Fruit fly (Drosophila melanogaster) whole organism, wandering third instar larva: ENCODE data around the gene gd.

Source experiments
- Abd-B ChIP-seq: fragments of >200 bp; optimal IDR thresholded peaks from 2 replicates; lab custom pipeline; 2017; ENCODE audit warnings: missing biosample characterization, missing genetic modification characterization
- CG32264 ChIP-seq: fragments of 200-800 bp; sonication (Bioruptor generic); optimal IDR thresholded peaks from 2 replicates; lab custom pipeline; 2016; ENCODE audit warnings: missing biosample characterization, missing genetic modification characterization
- CG9705 ChIP-seq: fragments of 200-800 bp; sonication (Bioruptor generic); optimal IDR thresholded peaks from 2 replicates; lab custom pipeline; 2018; ENCODE audit warnings: missing biosample characterization, mild to moderate bottlenecking, missing genetic modification characterization
- CrebA ChIP-seq: fragments of 200-800 bp; sonication (Bioruptor generic); optimal IDR thresholded peaks from 2 replicates; lab custom pipeline; 2016; ENCODE audit warnings: missing biosample characterization, mild to moderate bottlenecking, missing genetic modification characterization, borderline replicate concordance
- Dif ChIP-seq: fragments of 200-275, 200-300 bp; sonication (Bioruptor generic); optimal IDR thresholded peaks from 2 replicates; lab custom pipeline; 2018; ENCODE audit warnings: missing biosample characterization, missing genetic modification characterization; ENCODE audit not compliant: partially characterized antibody
- GATAd ChIP-seq: sonication (Bioruptor generic); optimal IDR thresholded peaks from 2 replicates; lab custom pipeline; 2016; ENCODE audit warnings: missing biosample characterization, missing genetic modification characterization
- HLH106 ChIP-seq: fragments of 200-800 bp; optimal IDR thresholded peaks from 3 replicates; lab custom pipeline; 2019; ENCODE audit warnings: missing biosample characterization, mild to moderate bottlenecking, missing genetic modification characterization, moderate library complexity
- Hnf4 ChIP-seq: fragments of 200-800 bp; sonication (Bioruptor generic); optimal IDR thresholded peaks from 2 replicates; lab custom pipeline; 2016; ENCODE audit warnings: missing biosample characterization, mild to moderate bottlenecking, missing genetic modification characterization
- Hr78 ChIP-seq: fragments of >200 bp; optimal IDR thresholded peaks from 2 replicates; lab custom pipeline; 2017; ENCODE audit warnings: missing biosample characterization, missing genetic modification characterization
- Mio ChIP-seq: sonication (Bioruptor generic); optimal IDR thresholded peaks from 2 replicates; lab custom pipeline; 2016; ENCODE audit warnings: missing biosample characterization, missing genetic modification characterization
- Myc ChIP-seq: fragments of >200 bp; optimal IDR thresholded peaks from 2 replicates; lab custom pipeline; 2017
- N ChIP-seq: fragments of >200 bp; optimal IDR thresholded peaks from 2 replicates; lab custom pipeline; 2018; ENCODE audit warnings: missing biosample characterization, missing external identifiers, missing genetic modification characterization
- OdsH ChIP-seq: fragments of 200-800 bp; sonication (Bioruptor generic); optimal IDR thresholded peaks from 2 replicates; lab custom pipeline; 2016; ENCODE audit warnings: missing biosample characterization, mild to moderate bottlenecking, missing genetic modification characterization
- Rel ChIP-seq, 2 experiments: fragments of 200-800 bp; sonication (Bioruptor generic) in 1 of 2; optimal IDR thresholded peaks; 2 replicates in 1 of 2; 3 replicates in 1 of 2; lab custom pipeline; 2016 to 2019; ENCODE audit warnings: mild to moderate bottlenecking in 2 of 2, missing biosample characterization in 2 of 2, missing genetic modification characterization in 2 of 2, moderate library complexity in 1 of 2
- Sp1 ChIP-seq: fragments of 200-800 bp; sonication (Bioruptor generic); optimal IDR thresholded peaks from 3 replicates; lab custom pipeline; 2019; ENCODE audit warnings: missing biosample characterization, mild to moderate bottlenecking, missing genetic modification characterization, moderate library complexity
- Vsx2 ChIP-seq: fragments of 200-300, 225-300 bp; sonication (Bioruptor generic); optimal IDR thresholded peaks from 2 replicates; lab custom pipeline; 2018; ENCODE audit warnings: missing biosample characterization, missing genetic modification characterization; ENCODE audit not compliant: partially characterized antibody
- br ChIP-seq: fragments of 200-800 bp; sonication (Bioruptor generic); optimal IDR thresholded peaks from 2 replicates; lab custom pipeline; 2016; ENCODE audit warnings: missing biosample characterization, missing genetic modification characterization
- brk ChIP-seq: fragments of 200-800 bp; sonication (Bioruptor generic); optimal IDR thresholded peaks from 2 replicates; lab custom pipeline; 2016; ENCODE audit warnings: missing biosample characterization, mild to moderate bottlenecking, missing genetic modification characterization
- dl ChIP-seq, 2 experiments: fragments of 175-275, 200-275 bp in 1 of 2; fragments of 200-275 bp in 1 of 2; sonication (Bioruptor generic); optimal IDR thresholded peaks; lab custom pipeline; 2018; ENCODE audit warnings: mild to moderate bottlenecking in 2 of 2, missing biosample characterization in 2 of 2, missing genetic modification characterization in 2 of 2, moderate library complexity in 2 of 2; ENCODE audit not compliant: partially characterized antibody in 2 of 2, insufficient read depth in 1 of 2
- dmrt93B ChIP-seq: fragments of 200-800 bp; sonication (Bioruptor generic); optimal IDR thresholded peaks from 2 replicates; lab custom pipeline; 2018; ENCODE audit warnings: missing biosample characterization, mild to moderate bottlenecking, missing genetic modification characterization
- dsf ChIP-seq: sonication (Bioruptor generic); optimal IDR thresholded peaks from 2 replicates; lab custom pipeline; 2016; ENCODE audit warnings: missing biosample characterization, missing genetic modification characterization, borderline replicate concordance
- ey ChIP-seq: fragments of 200-800 bp; sonication (Bioruptor generic); optimal IDR thresholded peaks from 2 replicates; lab custom pipeline; 2016; ENCODE audit warnings: missing biosample characterization, missing genetic modification characterization
- foxo ChIP-seq, 2 experiments: fragments of 200-800 bp; sonication (Bioruptor generic); optimal IDR thresholded peaks; 2 replicates in 1 of 2; 3 replicates in 1 of 2; lab custom pipeline; 2016 to 2017; ENCODE audit warnings: missing biosample characterization in 2 of 2, missing genetic modification characterization in 2 of 2
- fru ChIP-seq: fragments of 200-800 bp; sonication (Bioruptor generic); optimal IDR thresholded peaks from 3 replicates; lab custom pipeline; 2016; ENCODE audit warnings: missing biosample characterization, mild to moderate bottlenecking, missing genetic modification characterization
- h ChIP-seq: fragments of 200-800 bp; sonication (Bioruptor generic); optimal IDR thresholded peaks from 3 replicates; lab custom pipeline; 2016; ENCODE audit warnings: missing biosample characterization, mild to moderate bottlenecking, missing genetic modification characterization
- jim ChIP-seq: fragments of 175-275, 200-325 bp; sonication (Bioruptor generic); optimal IDR thresholded peaks from 2 replicates; lab custom pipeline; 2016; ENCODE audit warnings: missing biosample characterization, mild to moderate bottlenecking, missing genetic modification characterization
- lola ChIP-seq: fragments of >200 bp; optimal IDR thresholded peaks from 2 replicates; lab custom pipeline; 2017; ENCODE audit warnings: missing biosample characterization, missing genetic modification characterization
- pan ChIP-seq: fragments of >200 bp; optimal IDR thresholded peaks from 2 replicates; lab custom pipeline; 2017
- psq ChIP-seq: fragments of 200-800 bp; sonication (Bioruptor generic); optimal IDR thresholded peaks from 3 replicates; lab custom pipeline; 2017; ENCODE audit warnings: missing biosample characterization, mild to moderate bottlenecking, missing genetic modification characterization, moderate library complexity
- rgr ChIP-seq: fragments of 200-800 bp; sonication (Bioruptor generic); optimal IDR thresholded peaks from 3 replicates; lab custom pipeline; 2016; ENCODE audit warnings: missing biosample characterization, mild to moderate bottlenecking, missing genetic modification characterization
- sv ChIP-seq: fragments of 200-800 bp; sonication (Bioruptor generic); optimal IDR thresholded peaks from 3 replicates; lab custom pipeline; 2016; ENCODE audit warnings: missing biosample characterization, missing genetic modification characterization
- tai ChIP-seq: sonication (Bioruptor generic); optimal IDR thresholded peaks from 2 replicates; lab custom pipeline; 2016; ENCODE audit warnings: missing biosample characterization, missing genetic modification characterization
- usp ChIP-seq: fragments of >200 bp; optimal IDR thresholded peaks from 2 replicates; lab custom pipeline; 2017; ENCODE audit warnings: missing biosample characterization, missing genetic modification characterization
- woc ChIP-seq: sonication (Bioruptor generic); optimal IDR thresholded peaks from 2 replicates; lab custom pipeline; 2016; ENCODE audit warnings: missing biosample characterization, mild to moderate bottlenecking, missing genetic modification characterization

The gd gene

DNA sequence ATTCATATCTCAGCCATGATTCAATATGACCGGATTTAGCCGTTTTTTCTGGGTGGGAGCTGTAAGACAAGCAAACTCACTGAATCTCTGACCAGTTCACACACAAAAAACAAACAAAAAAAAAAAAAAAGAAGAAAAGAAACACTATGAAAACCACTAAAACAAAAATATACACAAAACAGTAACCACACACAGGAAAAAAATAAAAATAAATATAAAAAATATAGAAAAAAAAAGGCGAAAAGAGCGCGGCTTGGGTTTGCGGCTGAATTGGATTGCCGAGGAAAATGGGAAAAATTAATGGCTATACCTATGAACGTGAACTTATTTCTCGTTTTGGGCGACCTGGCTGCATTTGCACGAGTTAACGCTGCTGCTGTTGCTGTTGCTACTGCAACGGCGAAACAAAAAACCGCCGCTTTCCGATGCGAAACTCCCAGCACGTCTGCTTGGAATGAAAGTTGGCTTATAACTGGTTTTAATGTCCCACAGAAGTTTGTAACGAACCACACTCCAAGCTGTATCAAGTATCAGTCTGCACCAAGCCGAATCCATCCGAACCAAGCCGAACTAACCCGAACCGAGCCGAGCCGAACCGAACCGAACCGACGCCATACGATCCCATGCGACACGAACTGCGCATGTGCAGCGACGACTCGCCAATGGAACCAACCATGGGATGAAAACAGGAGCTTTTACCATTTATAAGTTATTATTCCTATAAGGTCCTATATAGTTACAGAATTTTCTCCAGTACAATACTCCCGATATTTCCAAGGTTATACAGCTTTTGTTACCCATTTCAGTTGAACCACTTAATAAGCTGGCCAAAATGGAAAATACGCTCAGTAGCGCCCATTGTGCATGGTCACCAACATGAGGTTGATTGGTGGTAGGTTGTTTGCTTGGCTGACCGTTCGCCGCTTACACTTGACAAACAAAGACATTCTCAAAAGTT, 16.2 kb upstream of the gd start, which contains the start of gene fw:
fw (minus strand) TSS at position 478 of the 958 bp plus-strand sequence.
- TF ChIP-seq brk (GFP tag; lab: Kevin White, UChicago) (peak; percentile 30), foxo (GFP tag; optimal IDR thresholded peaks at IDR 0.05; lab: Kevin White, UChicago) (peak; percentile 26 to 79), usp (GFP tag; lab: Kevin White, UChicago) (no peak), tai (GFP tag; lab: Kevin White, UChicago) (no peak), h (peak; percentile 88), jim (GFP tag; lab: Kevin White, UChicago) (no peak), rgr (GFP tag; lab: Kevin White, UChicago) (peak; percentile 81), N (GFP tag; lab: Kevin White, UChicago) (no peak), CrebA (GFP tag; lab: Kevin White, UChicago) (peak; percentile 6), Myc (lab: Kevin White, UChicago) (no peak), sv (GFP tag; lab: Kevin White, UChicago) (peak; percentile 3), OdsH (peak; percentile 69), Vsx2 (GFP tag; lab: Kevin White, UChicago) (peak; percentile 69), Abd-B (GFP tag; lab: Kevin White, UChicago) (no peak), psq (GFP tag; lab: Kevin White, UChicago) (peak; percentile 62), pan (no peak), dmrt93B (GFP tag; lab: Kevin White, UChicago) (no peak), Hr78 (GFP tag; lab: Kevin White, UChicago) (no peak), br (GFP tag; lab: Kevin White, UChicago) (peak; percentile 87), Dif (GFP tag; lab: Kevin White, UChicago) (no peak), dl (GFP tag; optimal IDR thresholded peaks at IDR 0.05; lab: Kevin White, UChicago; ENCODE audit: insufficient read depth in 1 of 2, partially characterized antibody in 2 of 2) (no peak), Rel (GFP tag; optimal IDR thresholded peaks at IDR 0.05; lab: Kevin White, UChicago) (no peak), Rel (tag; optimal IDR thresholded peaks at IDR 0.05; lab: Kevin White, UChicago) (peak; percentile 25), Hnf4 (GFP tag; lab: Kevin White, UChicago) (peak; percentile 72), CG32264 (GFP tag; lab: Kevin White, UChicago) (peak; percentile 49), ey (peak; percentile 90), Mio (GFP tag; lab: Kevin White, UChicago) (no peak), CG9705 (peak; percentile 4), woc (peak; percentile 83), fru (GFP tag; lab: Kevin White, UChicago) (peak; percentile 86), Sp1 (GFP tag; lab: Kevin White, UChicago) (peak; percentile 70), GATAd (GFP tag; lab: Kevin White, UChicago) (no peak), HLH106 (tag; lab: Kevin White, UChicago) (peak; percentile 80)

DNA sequence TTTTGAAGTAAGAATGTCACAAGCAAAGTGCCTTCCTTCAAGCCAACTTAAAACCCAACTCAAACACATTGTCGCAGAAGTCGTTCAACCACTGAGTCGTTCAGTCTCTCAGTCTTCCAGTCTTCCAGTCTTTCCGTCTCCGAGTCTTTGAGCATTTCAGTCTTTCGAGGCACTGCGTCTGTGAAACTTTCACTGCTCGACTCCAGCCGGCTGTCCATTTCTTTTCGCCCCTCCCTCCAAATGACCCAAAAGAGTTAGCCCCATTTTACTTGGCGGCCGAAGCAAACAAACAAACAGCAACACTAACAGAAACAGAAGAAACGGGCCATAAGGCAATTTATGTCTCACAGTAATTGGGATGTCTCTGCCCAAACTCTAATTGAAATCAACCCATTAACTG, 13.4 kb upstream of the gd start:
- TF ChIP-seq dsf (GFP tag; lab: Kevin White, UChicago): no peak
- no peak for TF ChIP-seq N (GFP tag; lab: Kevin White, UChicago)

DNA sequence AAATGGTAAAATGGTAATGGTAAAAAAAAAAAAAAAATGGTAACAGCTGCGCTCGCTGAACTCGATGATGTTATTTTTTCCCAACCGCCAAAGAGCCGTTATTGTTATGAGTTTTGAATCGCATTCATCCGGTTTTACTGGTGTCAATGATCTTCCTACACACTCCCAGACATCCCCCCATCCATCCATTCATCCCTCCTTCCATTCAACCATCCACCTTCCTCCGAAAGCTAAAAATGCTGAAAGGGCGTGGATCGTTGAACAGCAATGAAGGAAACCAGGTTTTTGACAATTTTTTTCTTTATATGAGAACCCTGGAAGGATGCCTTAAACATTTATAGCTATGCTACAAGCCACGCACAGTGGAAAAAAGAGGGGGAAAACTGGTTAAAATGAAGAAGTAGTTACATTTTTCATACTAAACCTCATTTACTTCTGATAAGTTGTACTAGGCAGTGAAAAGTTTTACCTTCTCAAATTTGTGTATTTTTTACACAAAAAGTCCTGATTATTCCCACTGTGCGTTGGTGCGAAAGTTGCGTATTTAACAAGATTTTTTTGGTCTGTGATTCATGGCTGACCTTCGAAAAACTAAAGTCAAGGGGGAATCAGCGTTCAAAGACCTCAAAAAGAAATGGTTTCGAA, 12.5 kb upstream of the gd start:
- TF ChIP-seq fru (GFP tag; lab: Kevin White, UChicago) (peak; percentile 51), Rel (GFP tag; optimal IDR thresholded peaks at IDR 0.05; lab: Kevin White, UChicago) (no peak), Rel (tag; optimal IDR thresholded peaks at IDR 0.05; lab: Kevin White, UChicago) (no peak), HLH106 (tag; lab: Kevin White, UChicago) (peak; percentile 25), Sp1 (GFP tag; lab: Kevin White, UChicago) (peak; percentile 39), OdsH (peak; percentile 16), rgr (GFP tag; lab: Kevin White, UChicago) (peak; percentile 57), ey (peak; percentile 36), usp (GFP tag; lab: Kevin White, UChicago) (no peak), foxo (GFP tag; optimal IDR thresholded peaks at IDR 0.05; lab: Kevin White, UChicago) (peak in 1 of 2 experiments; percentile 28), psq (GFP tag; lab: Kevin White, UChicago) (peak; percentile 19), h (peak; percentile 69), lola (GFP tag; lab: Kevin White, UChicago) (no peak), br (GFP tag; lab: Kevin White, UChicago) (peak; percentile 38), dsf (GFP tag; lab: Kevin White, UChicago) (no peak), woc (peak; percentile 43), dl (GFP tag; optimal IDR thresholded peaks at IDR 0.05; lab: Kevin White, UChicago; ENCODE audit: insufficient read depth in 1 of 2, partially characterized antibody in 2 of 2) (no peak)
